Worm (Caenorhabditis elegans): ENCODE results near the gene F36G9.7.
"Not testable (repeated sequence)": the region's sequence is repeated elsewhere in the genome, so short reads cannot be mapped to it uniquely, and the experiment has no call there.

DNA sequence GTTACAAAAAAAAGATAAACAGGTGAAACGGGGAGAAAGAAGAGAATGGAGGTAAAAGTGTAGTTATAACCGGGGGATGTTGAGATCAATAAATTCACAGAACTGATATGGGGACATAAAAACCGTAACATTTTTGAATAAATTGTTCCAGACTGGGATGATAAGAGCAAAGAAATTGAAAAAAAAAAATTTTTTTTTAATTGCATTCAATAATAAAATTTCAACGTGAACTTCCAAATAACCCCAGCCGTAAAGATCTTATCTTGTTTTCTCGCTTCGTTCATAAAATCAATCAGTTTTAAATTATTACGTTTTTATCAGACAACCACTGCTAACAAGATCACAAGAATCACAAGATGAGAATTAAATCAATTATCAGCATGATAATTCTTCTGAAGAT lies 22.3 kb upstream of the F36G9.7 start, which contains the start of gene C06C6.7:
- TF ChIP-seq elt-3 (tag; optimal IDR thresholded peaks at IDR 0.05); snpc-4 (tag; optimal IDR thresholded peaks at IDR 0.05); ceh-43 (GFP tag; optimal IDR thresholded peaks at IDR 0.05); blmp-1 (tag; optimal IDR thresholded peaks at IDR 0.05); unc-39 (tag; optimal IDR thresholded peaks at IDR 0.05); unc-62 (GFP tag; optimal IDR thresholded peaks at IDR 0.05); pha-4 (tag; optimal IDR thresholded peaks at IDR 0.05); ceh-83 (GFP tag; optimal IDR thresholded peaks at IDR 0.05); nhr-12 (tag; optimal IDR thresholded peaks at IDR 0.05): not testable (repeated sequence)
